Fruit fly (Drosophila melanogaster): ENCODE measurements around the gene RpL28.

RpL28 gene

DNA sequence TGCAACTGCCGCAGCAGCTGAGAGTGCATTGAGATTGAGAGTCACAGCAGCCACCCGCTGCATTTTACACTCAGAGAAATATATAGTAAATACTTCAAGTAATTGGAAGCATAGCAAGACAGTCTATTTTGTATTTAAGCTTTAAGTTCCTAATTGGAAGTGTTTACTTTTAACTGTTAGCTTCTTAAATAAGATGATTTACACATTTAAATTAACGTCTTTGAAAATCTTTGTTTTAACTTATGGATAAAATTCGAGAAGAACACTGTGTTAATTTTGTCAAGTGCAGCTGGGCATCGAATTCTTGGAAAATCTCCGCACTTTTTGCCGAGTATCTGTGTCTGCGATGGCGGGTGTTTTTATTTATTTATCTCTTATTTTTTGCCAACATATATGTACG lies 36.9 kb upstream of the RpL28 start (continued):
- peak; percentile 90 for TF ChIP-seq esn (GFP tag; optimal IDR thresholded peaks at IDR 0.05)
- peak; percentile 95 for TF ChIP-seq eg (GFP tag; IDR thresholded peaks at IDR 0.05)
- peak; percentile 87 for TF ChIP-seq topi (GFP tag; optimal IDR thresholded peaks at IDR 0.05)
- TF ChIP-seq CG6854 (GFP tag; optimal IDR thresholded peaks at IDR 0.05), result peak; percentile 67
- TF ChIP-seq Hr4 (GFP tag; optimal IDR thresholded peaks at IDR 0.05), result peak; percentile 86
- TF ChIP-seq CG6163 (GFP tag; IDR thresholded peaks at IDR 0.05), result peak; percentile 78
- TF ChIP-seq achi (GFP tag; optimal IDR thresholded peaks at IDR 0.05), result peak; percentile 85
- peak; percentile 90 for TF ChIP-seq fd59A (GFP tag; optimal IDR thresholded peaks at IDR 0.05)

DNA sequence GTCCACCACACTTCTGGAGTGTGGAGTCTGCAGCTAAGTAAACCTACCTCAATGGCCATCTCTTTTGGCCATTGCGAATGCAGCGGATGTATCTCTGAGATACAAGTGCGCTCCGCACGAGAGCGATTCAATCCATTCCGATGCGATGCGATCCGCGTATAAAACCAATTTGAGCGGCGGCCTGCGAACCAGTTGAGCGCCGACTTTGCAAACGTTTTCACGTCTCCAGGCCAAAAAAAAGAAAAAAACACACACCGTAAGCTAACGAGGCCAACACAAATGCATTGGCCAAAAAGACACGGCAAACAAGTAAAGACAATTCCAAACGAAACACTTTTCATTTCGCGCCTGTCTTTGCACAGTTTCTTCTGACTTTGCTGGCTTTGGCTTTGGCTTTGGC lies 34.9 kb upstream of the RpL28 start, which contains the start of gene ckd:
Gene ckd (plus strand): TSS at position 189 of the 400 bp plus-strand sequence.
- TF ChIP-seq Hr4 (GFP tag; optimal IDR thresholded peaks at IDR 0.05), result no peak
- no peak for TF ChIP-seq CG11294 (GFP tag; IDR thresholded peaks at IDR 0.05)
- no peak for TF ChIP-seq pdm3 (GFP tag; optimal IDR thresholded peaks at IDR 0.05)
- TF ChIP-seq Sox14 (GFP tag; optimal IDR thresholded peaks at IDR 0.05), result no peak
- no peak for TF ChIP-seq topi (GFP tag; optimal IDR thresholded peaks at IDR 0.05)
- TF ChIP-seq CG31627 (GFP tag; optimal IDR thresholded peaks at IDR 0.05), result no peak
- no peak for TF ChIP-seq CG8319 (GFP tag; optimal IDR thresholded peaks at IDR 0.05)
- TF ChIP-seq CG10669 (GFP tag; optimal IDR thresholded peaks at IDR 0.05), result no peak
- TF ChIP-seq dsx (GFP tag; optimal IDR thresholded peaks at IDR 0.05; ENCODE audit: poor library complexity, severe bottlenecking), result peak; percentile 17
- TF ChIP-seq spab (GFP tag; optimal IDR thresholded peaks at IDR 0.05), result no peak
- no peak for TF ChIP-seq fkh (GFP tag; optimal IDR thresholded peaks at IDR 0.05)
- TF ChIP-seq Sox102F (GFP tag; optimal IDR thresholded peaks at IDR 0.05), result no peak
- TF ChIP-seq net (GFP tag; optimal IDR thresholded peaks at IDR 0.05), result no peak
- TF ChIP-seq CG4318 (GFP tag; optimal IDR thresholded peaks at IDR 0.05), result no peak
- TF ChIP-seq CG8119 (GFP tag; IDR thresholded peaks at IDR 0.05), result no peak; the same call in 2 of the 3 replicates
- peak; percentile 19; the same call in 1 of the 2 replicates for TF ChIP-seq CG15336 (GFP tag; IDR thresholded peaks at IDR 0.05)
- TF ChIP-seq CG32006 (GFP tag; optimal IDR thresholded peaks at IDR 0.05), result no peak
- no peak for TF ChIP-seq CG3919 (GFP tag; optimal IDR thresholded peaks at IDR 0.05)
- TF ChIP-seq Hr39 (GFP tag; optimal IDR thresholded peaks at IDR 0.05), result no peak
- TF ChIP-seq Ets21C (GFP tag; optimal IDR thresholded peaks at IDR 0.05), result no peak
- no peak for TF ChIP-seq CG6808 (GFP tag; optimal IDR thresholded peaks at IDR 0.05)
- TF ChIP-seq eg (GFP tag; IDR thresholded peaks at IDR 0.05), result 0 out of 3 replicates have a peak, but pooled peaks have one; percentile 7
- TF ChIP-seq Eip75B (GFP tag; optimal IDR thresholded peaks at IDR 0.05), result peak; percentile 56
- TF ChIP-seq Ets96B (tag; optimal IDR thresholded peaks at IDR 0.05), result no peak
- TF ChIP-seq CG7368 (GFP tag; optimal IDR thresholded peaks at IDR 0.05), result no peak
- no peak for TF ChIP-seq Eip93F (GFP tag; optimal IDR thresholded peaks at IDR 0.05)
- no peak for TF ChIP-seq CG16779 (tag; optimal IDR thresholded peaks at IDR 0.05)
- no peak for TF ChIP-seq CG1621 (tag; optimal IDR thresholded peaks at IDR 0.05)
- TF ChIP-seq CG6163 (GFP tag; IDR thresholded peaks at IDR 0.05), result no peak
- no peak for TF ChIP-seq salr (GFP tag; optimal IDR thresholded peaks at IDR 0.05)
- TF ChIP-seq vri (GFP tag; optimal IDR thresholded peaks at IDR 0.05), result no peak
- no peak for TF ChIP-seq svp (GFP tag)
- TF ChIP-seq CG3032 (tag; optimal IDR thresholded peaks at IDR 0.05), result no peak
- no peak for TF ChIP-seq CG9139 (GFP tag; optimal IDR thresholded peaks at IDR 0.05)
- TF ChIP-seq acj6 (GFP tag; optimal IDR thresholded peaks at IDR 0.05), result no peak
- no peak for TF ChIP-seq CG8632 (GFP tag; optimal IDR thresholded peaks at IDR 0.05)
- TF ChIP-seq Sox15 (GFP tag; optimal IDR thresholded peaks at IDR 0.05), result no peak
- no peak for TF ChIP-seq CG6792 (GFP tag; optimal IDR thresholded peaks at IDR 0.05)
- peak; percentile 6 for TF ChIP-seq Lpt (GFP tag; optimal IDR thresholded peaks at IDR 0.05)
- no peak for TF ChIP-seq fd85E (GFP tag; optimal IDR thresholded peaks at IDR 0.05)
- no peak for TF ChIP-seq CG11762 (GFP tag; optimal IDR thresholded peaks at IDR 0.05; ENCODE audit: insufficient read depth)
- TF ChIP-seq lz (GFP tag; optimal IDR thresholded peaks at IDR 0.05), result no peak
- TF ChIP-seq CG6854 (GFP tag; optimal IDR thresholded peaks at IDR 0.05), result peak; percentile 54
- no peak for TF ChIP-seq dac (GFP tag; optimal IDR thresholded peaks at IDR 0.05)
- no peak for TF ChIP-seq fd59A (GFP tag; optimal IDR thresholded peaks at IDR 0.05)
- TF ChIP-seq CG34406 (GFP tag; optimal IDR thresholded peaks at IDR 0.05), result no peak
- peak in 1 of 2 experiments; percentile 14 for TF ChIP-seq ss (GFP tag; optimal IDR thresholded peaks at IDR 0.05)
- peak; percentile 62 for TF ChIP-seq Eip78C (GFP tag)
